Fruit fly (Drosophila melanogaster) whole organism, embryonic: ENCODE results near the gene Shc.
A peak's percentile ranks its signal among the peaks of the same experiment; 100 is the strongest.

Experiments used
- Ada2b ChIP-seq: fragments of 200-800 bp; sonication (Bioruptor generic); IDR thresholded peaks from 2 replicates; pipeline ENCODE4 v1.3.6; 2022; ENCODE audit warnings: missing biosample characterization, missing genetic modification characterization
- Asciz ChIP-seq: fragments of 200-800 bp; sonication (Bioruptor generic); optimal IDR thresholded peaks from 2 replicates; lab custom pipeline; 2017; ENCODE audit warnings: missing biosample characterization, mild to moderate bottlenecking, missing genetic modification characterization, missing genetic modification reagents
- C15 ChIP-seq: fragments of 200-800 bp; sonication (Bioruptor generic); IDR thresholded peaks from 3 replicates; pipeline ENCODE4 v1.3.6; 2022; ENCODE audit warnings: missing biosample characterization, missing genetic modification characterization
- CG10209 ChIP-seq: fragments of 200-800 bp; sonication (Bioruptor generic); optimal IDR thresholded peaks from 3 replicates; lab custom pipeline; 2017; ENCODE audit warnings: missing biosample characterization, mild to moderate bottlenecking, missing genetic modification characterization, missing genetic modification reagents
- CG1024 ChIP-seq: fragments of 200-800 bp; sonication (Bioruptor generic); IDR thresholded peaks from 2 replicates; pipeline ENCODE4 v1.3.6; 2022; ENCODE audit warnings: missing biosample characterization, missing genetic modification characterization
- CG10267 ChIP-seq: fragments of 200-800 bp; sonication (Bioruptor generic); optimal IDR thresholded peaks from 2 replicates; lab custom pipeline; 2018; ENCODE audit warnings: missing biosample characterization, mild to moderate bottlenecking, missing genetic modification characterization, moderate library complexity
- CG10462 ChIP-seq: fragments of 200-800 bp; sonication (Bioruptor generic); optimal IDR thresholded peaks from 2 replicates; lab custom pipeline; 2016; ENCODE audit warnings: missing biosample characterization, missing genetic modification characterization
- CG12659 ChIP-seq: fragments of 200-800 bp; sonication (Bioruptor generic); optimal IDR thresholded peaks from 3 replicates; lab custom pipeline; 2017; ENCODE audit warnings: mild to moderate bottlenecking, missing biosample characterization, missing genetic modification reagents, missing genetic modification characterization
- CG12744 ChIP-seq: fragments of 200-800 bp; sonication (Bioruptor generic); optimal IDR thresholded peaks from 2 replicates; lab custom pipeline; 2016; ENCODE audit warnings: missing biosample characterization, missing genetic modification characterization
- CG12769 ChIP-seq: fragments of 200-800 bp; sonication (Bioruptor generic); optimal IDR thresholded peaks from 2 replicates; lab custom pipeline; 2019; ENCODE audit warnings: missing biosample characterization, mild to moderate bottlenecking, missing genetic modification characterization, moderate library complexity
- CG13287 ChIP-seq: fragments of 200-800 bp; sonication (Bioruptor generic); IDR thresholded peaks from 2 replicates; pipeline ENCODE4 v1.3.6; 2022; ENCODE audit warnings: missing biosample characterization, missing genetic modification characterization; ENCODE audit not compliant: partially characterized antibody
- CG13424 ChIP-seq: fragments of 200-800 bp; sonication (Bioruptor generic); optimal IDR thresholded peaks from 2 replicates; lab custom pipeline; 2019; ENCODE audit warnings: missing biosample characterization, mild to moderate bottlenecking, missing genetic modification characterization, moderate library complexity
- CG13775 ChIP-seq: fragments of 200-800 bp; sonication (Bioruptor generic); optimal IDR thresholded peaks from 3 replicates; lab custom pipeline; 2017; ENCODE audit warnings: missing biosample characterization, mild to moderate bottlenecking, missing genetic modification characterization
- CG14667 ChIP-seq: fragments of 200-800 bp; sonication (Bioruptor generic); IDR thresholded peaks from 2 replicates; pipeline ENCODE4 v1.3.6; 2022; ENCODE audit warnings: missing biosample characterization, missing genetic modification characterization
- CG15601 ChIP-seq: fragments of 200-800 bp; sonication (Bioruptor generic); optimal IDR thresholded peaks from 3 replicates; lab custom pipeline; 2019; ENCODE audit warnings: missing biosample characterization, mild to moderate bottlenecking, missing genetic modification characterization, moderate library complexity
- CG16779 ChIP-seq: fragments of 200-800 bp; sonication (Bioruptor generic); IDR thresholded peaks from 2 replicates; pipeline ENCODE4 v1.3.6; 2022; ENCODE audit warnings: missing biosample characterization, missing genetic modification characterization
- CG17568 ChIP-seq: fragments of 200-800 bp; sonication (Bioruptor generic); optimal IDR thresholded peaks from 2 replicates; lab custom pipeline; 2018; ENCODE audit warnings: missing biosample characterization, mild to moderate bottlenecking, missing genetic modification characterization, moderate library complexity
- CG18599 ChIP-seq: fragments of 200-800 bp; sonication (Bioruptor generic); optimal IDR thresholded peaks from 3 replicates; lab custom pipeline; 2017; ENCODE audit warnings: missing biosample characterization, missing genetic modification characterization, mild to moderate bottlenecking, moderate library complexity, missing genetic modification reagents
- CG30431 ChIP-seq: fragments of 200-800 bp; sonication (Bioruptor generic); optimal IDR thresholded peaks from 2 replicates; lab custom pipeline; 2017; ENCODE audit warnings: missing biosample characterization, missing genetic modification characterization
- CG4404 ChIP-seq: fragments of 200-800 bp; sonication (Bioruptor generic); IDR thresholded peaks from 2 replicates; pipeline ENCODE4 v1.3.6; 2022; ENCODE audit warnings: missing biosample characterization, missing genetic modification characterization
- CG6689 ChIP-seq: fragments of 200-800 bp; sonication (Bioruptor generic); IDR thresholded peaks from 2 replicates; pipeline ENCODE4 v1.3.6; 2022; ENCODE audit warnings: missing biosample characterization, missing genetic modification characterization
- CG8388 ChIP-seq: fragments of 200-800 bp; sonication (Bioruptor generic); optimal IDR thresholded peaks from 2 replicates; lab custom pipeline; 2019; ENCODE audit warnings: missing biosample characterization, mild to moderate bottlenecking, missing genetic modification characterization, moderate library complexity
- D ChIP-seq, 2 experiments: fragments of 200-800 bp in 1 of 2; fragments of >200 bp in 1 of 2; sonication (Bioruptor generic) in 1 of 2; optimal IDR thresholded peaks; 2 replicates in 1 of 2; 3 replicates in 1 of 2; lab custom pipeline; 2017; ENCODE audit warnings: mild to moderate bottlenecking in 1 of 2, missing biosample characterization in 1 of 2, missing genetic modification characterization in 1 of 2, missing genetic modification reagents in 1 of 2
- Doc3 ChIP-seq: fragments of 200-800 bp; sonication (Bioruptor generic); IDR thresholded peaks from 3 replicates; pipeline ENCODE4 v1.3.6; 2022; ENCODE audit warnings: missing biosample characterization, missing genetic modification characterization; ENCODE audit not compliant: partially characterized antibody
- Ets65A ChIP-seq: fragments of 200-800 bp; sonication (Bioruptor generic); peaks from one replicate; lab custom pipeline; 2016; ENCODE audit warnings: missing biosample characterization, missing genetic modification characterization
- H2.0 ChIP-seq: fragments of 200-800 bp; sonication (Bioruptor generic); IDR thresholded peaks from 2 replicates; pipeline ENCODE4 v1.3.6; 2022; ENCODE audit warnings: missing biosample characterization, missing genetic modification characterization
- HHEX ChIP-seq: fragments of 200-800 bp; sonication (Bioruptor generic); optimal IDR thresholded peaks from 3 replicates; lab custom pipeline; 2017; ENCODE audit warnings: missing biosample characterization, mild to moderate bottlenecking, missing genetic modification characterization, missing genetic modification reagents
- Hr39 ChIP-seq: fragments of >200 bp; optimal IDR thresholded peaks from 2 replicates; lab custom pipeline; 2017
- Lim3 ChIP-seq: fragments of 200-800 bp; sonication (Bioruptor generic); IDR thresholded peaks from 2 replicates; pipeline ENCODE4 v1.3.6; 2022; ENCODE audit warnings: missing biosample characterization, missing genetic modification characterization
- Mrtf ChIP-seq: fragments of 200-800 bp; sonication (Bioruptor generic); IDR thresholded peaks from 3 replicates; pipeline ENCODE4 v1.3.6; 2022; ENCODE audit warnings: missing biosample characterization, missing genetic modification characterization
- NK7.1 ChIP-seq: fragments of 200-800 bp; sonication (Bioruptor generic); optimal IDR thresholded peaks from 3 replicates; lab custom pipeline; 2016; ENCODE audit warnings: missing biosample characterization, missing genetic modification characterization
- Nf-YA ChIP-seq: fragments of 200-800 bp; sonication (Bioruptor generic); IDR thresholded peaks from 2 replicates; pipeline ENCODE4 v1.3.6; 2022; ENCODE audit warnings: missing biosample characterization, missing genetic modification characterization
- Oli ChIP-seq: fragments of 200-800 bp; sonication (Bioruptor generic); optimal IDR thresholded peaks from 2 replicates; lab custom pipeline; 2018; ENCODE audit warnings: missing biosample characterization, mild to moderate bottlenecking, missing genetic modification characterization, moderate library complexity
- Pdp1 ChIP-seq, 2 experiments: fragments of 200-800 bp; sonication (Bioruptor generic); optimal IDR thresholded peaks; 3 replicates each; lab custom pipeline; 2016; ENCODE audit warnings: missing biosample characterization in 2 of 2, missing genetic modification characterization in 2 of 2, mild to moderate bottlenecking in 1 of 2, moderate library complexity in 1 of 2
- Scr ChIP-seq: fragments of 200-800 bp; sonication (Bioruptor generic); IDR thresholded peaks from 2 replicates; pipeline ENCODE4 v1.3.6; 2022; ENCODE audit warnings: missing biosample characterization, missing genetic modification characterization; ENCODE audit not compliant: partially characterized antibody
- Trl ChIP-seq, 3 experiments: fragments of >200 bp in 2 of 3; fragments of 200-800 bp in 1 of 3; sonication (Bioruptor generic) in 1 of 3; optimal IDR thresholded peaks; 2 replicates in 1 of 3; 3 replicates in 2 of 3; lab custom pipeline; 2016 to 2017; ENCODE audit warnings: missing biosample characterization in 1 of 3, missing genetic modification characterization in 1 of 3
- cg ChIP-seq: fragments of 200-800 bp; sonication (Bioruptor generic); optimal IDR thresholded peaks from 3 replicates; lab custom pipeline; 2019; ENCODE audit warnings: missing biosample characterization, mild to moderate bottlenecking, missing genetic modification characterization, moderate library complexity
- crc ChIP-seq: fragments of 200-800 bp; sonication (Bioruptor generic); optimal IDR thresholded peaks from 2 replicates; lab custom pipeline; 2016; ENCODE audit warnings: missing biosample characterization, missing genetic modification characterization
- dan ChIP-seq: fragments of 200-800 bp; sonication (Bioruptor generic); IDR thresholded peaks from 2 replicates; pipeline ENCODE4 v1.3.6; 2022; ENCODE audit warnings: missing biosample characterization, missing genetic modification characterization
- en ChIP-seq: fragments of 200-800 bp; sonication (Bioruptor generic); optimal IDR thresholded peaks from 2 replicates; lab custom pipeline; 2016; ENCODE audit warnings: missing biosample characterization, missing genetic modification characterization
- ewg ChIP-seq: fragments of 200-800 bp; sonication (Bioruptor generic); optimal IDR thresholded peaks from 3 replicates; lab custom pipeline; 2017; ENCODE audit warnings: mild to moderate bottlenecking, missing biosample characterization, missing genetic modification reagents, missing genetic modification characterization
- grn ChIP-seq: fragments of 200-800 bp; sonication (Bioruptor generic); optimal IDR thresholded peaks from 3 replicates; lab custom pipeline; 2017; ENCODE audit warnings: missing biosample characterization, missing genetic modification characterization
- her ChIP-seq: fragments of 200-800 bp; sonication (Bioruptor generic); optimal IDR thresholded peaks from 2 replicates; lab custom pipeline; 2016; ENCODE audit warnings: missing biosample characterization, missing genetic modification characterization
- ind ChIP-seq: fragments of 200-800 bp; sonication (Bioruptor generic); optimal IDR thresholded peaks from 3 replicates; lab custom pipeline; 2016; ENCODE audit warnings: missing biosample characterization, missing genetic modification characterization
- insv ChIP-seq, 2 experiments: fragments of 200-800 bp; sonication (Bioruptor generic); optimal IDR thresholded peaks; 3 replicates each; lab custom pipeline; 2016 to 2018; ENCODE audit warnings: missing biosample characterization in 2 of 2, missing genetic modification characterization in 2 of 2
- tin ChIP-seq: fragments of 200-800 bp; sonication (Bioruptor generic); optimal IDR thresholded peaks from 3 replicates; lab custom pipeline; 2016; ENCODE audit warnings: missing biosample characterization, missing genetic modification characterization
- unc-4 ChIP-seq: fragments of 200-800 bp; sonication (Bioruptor generic); IDR thresholded peaks from 2 replicates; pipeline ENCODE4 v1.3.6; 2022; ENCODE audit warnings: missing biosample characterization, missing genetic modification characterization; ENCODE audit not compliant: partially characterized antibody
- wor ChIP-seq: fragments of 200-800 bp; sonication (Bioruptor generic); IDR thresholded peaks from 2 replicates; pipeline ENCODE4 v1.3.6; 2022; ENCODE audit warnings: missing biosample characterization, missing genetic modification characterization

The Shc gene

DNA sequence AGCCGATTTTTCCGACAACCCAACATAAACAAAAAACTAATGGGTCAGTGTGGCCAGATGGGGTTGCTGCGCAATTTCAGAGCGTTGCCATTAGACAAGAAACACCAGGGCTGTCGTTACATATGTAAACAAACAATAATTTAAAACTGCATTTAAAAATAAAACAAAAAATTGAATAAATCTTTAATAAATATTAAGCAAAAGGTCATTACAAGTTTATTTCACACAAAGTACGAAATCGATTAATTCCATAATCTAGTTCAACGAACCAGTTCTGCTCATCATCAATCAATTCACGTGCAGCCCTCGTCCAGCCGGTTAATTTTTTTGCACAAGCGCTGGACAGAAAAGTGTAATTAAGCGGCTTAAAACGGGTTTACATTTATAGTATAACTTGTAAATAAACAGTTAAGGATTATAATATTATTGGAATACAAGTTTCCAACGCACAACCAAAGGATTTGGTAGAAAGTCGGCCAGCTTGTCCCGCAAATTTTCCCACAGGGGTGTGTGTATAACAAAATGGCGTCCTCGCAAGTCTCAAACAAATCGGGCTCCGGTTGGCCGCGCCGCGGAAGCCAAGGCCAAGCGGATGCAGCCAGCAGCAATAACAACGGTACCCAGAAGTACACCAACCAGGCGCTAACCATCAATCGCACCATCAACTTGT, 15.9 kb upstream of the Shc start, which contains the start of the genes CG4022 and Cpsf5 (continued):
- TF ChIP-seq CG10209 (GFP tag; lab: Kevin White, UChicago) (peak; percentile 80), her (GFP tag; lab: Kevin White, UChicago) (no peak), CG4404 (GFP tag; lab: Robert Waterston, UW) (peak; percentile 76), CG12659 (peak; percentile 91), NK7.1 (GFP tag; lab: Kevin White, UChicago) (no peak), CG10462 (GFP tag; lab: Kevin White, UChicago) (peak; percentile 67), crc (GFP tag; lab: Kevin White, UChicago) (no peak), en (GFP tag; lab: Kevin White, UChicago) (no peak), Ada2b (GFP tag; lab: Robert Waterston, UW) (peak; percentile 78), ind (GFP tag; lab: Kevin White, UChicago) (peak; percentile 75), Trl (optimal IDR thresholded peaks at IDR 0.05; lab: Kevin White, UChicago) (no peak), Trl (GFP tag; optimal IDR thresholded peaks at IDR 0.05; lab: Kevin White, UChicago) (peak; percentile 57), D (optimal IDR thresholded peaks at IDR 0.05; lab: Kevin White, UChicago) (no peak), D (GFP tag; optimal IDR thresholded peaks at IDR 0.05; lab: Kevin White, UChicago) (peak; percentile 75), CG10267 (peak; percentile 81), cg (GFP tag; lab: Kevin White, UChicago) (no peak), CG6689 (peak; percentile 79), HHEX (peak; percentile 69), CG30431 (GFP tag; lab: Kevin White, UChicago) (peak; percentile 52), CG14667 (GFP tag; lab: Robert Waterston, UW) (peak; percentile 68), tin (GFP tag; lab: Kevin White, UChicago) (peak; percentile 81), unc-4 (GFP tag; lab: Robert Waterston, UW) (0 out of 2 replicates have a peak, but pooled peaks have one; percentile 16), Nf-YA (GFP tag; lab: Robert Waterston, UW) (peak; percentile 71), Oli (peak; percentile 69), dan (no peak), wor (GFP tag; lab: Robert Waterston, UW) (peak; percentile 65), CG12769 (tag; lab: Kevin White, UChicago) (peak; percentile 71), Mrtf (peak; percentile 40; the same call in 1 of the 3 replicates), C15 (GFP tag; lab: Robert Waterston, UW) (peak; percentile 79; the same call in 1 of the 3 replicates), CG8388 (GFP tag; lab: Kevin White, UChicago) (peak; percentile 78), CG15601 (tag; lab: Kevin White, UChicago) (peak; percentile 86), H2.0 (peak; percentile 81), CG13775 (GFP tag; lab: Kevin White, UChicago) (peak; percentile 87), CG12744 (GFP tag; lab: Kevin White, UChicago) (peak; percentile 62), CG18599 (GFP tag; lab: Kevin White, UChicago) (peak; percentile 88), CG17568 (GFP tag; lab: Kevin White, UChicago) (peak; percentile 63), Scr (GFP tag; lab: Robert Waterston, UW) (peak; percentile 41; the same call in 1 of the 2 replicates), Ets65A (GFP tag; lab: Kevin White, UChicago) (peak; percentile 90), grn (GFP tag; lab: Kevin White, UChicago) (peak; percentile 35), CG13287 (GFP tag; lab: Robert Waterston, UW) (peak; percentile 68), ewg (peak; percentile 79), Lim3 (GFP tag; lab: Robert Waterston, UW) (no peak), Hr39 (lab: Kevin White, UChicago) (no peak), Pdp1 (GFP tag; optimal IDR thresholded peaks at IDR 0.05; lab: Kevin White, UChicago) (peak; percentile 70 to 79), CG1024 (GFP tag; lab: Robert Waterston, UW) (peak; percentile 66), Asciz (peak; percentile 52), insv (GFP tag; optimal IDR thresholded peaks at IDR 0.05; lab: Kevin White, UChicago) (peak in 1 of 2 experiments; percentile 66), Doc3 (GFP tag; lab: Robert Waterston, UW) (no peak), CG16779 (GFP tag; lab: Robert Waterston, UW) (no peak), CG13424 (tag; lab: Kevin White, UChicago) (peak; percentile 92)
